Fruit fly (Drosophila melanogaster): ENCODE results near the gene GckIII.

Gene GckIII

DNA sequence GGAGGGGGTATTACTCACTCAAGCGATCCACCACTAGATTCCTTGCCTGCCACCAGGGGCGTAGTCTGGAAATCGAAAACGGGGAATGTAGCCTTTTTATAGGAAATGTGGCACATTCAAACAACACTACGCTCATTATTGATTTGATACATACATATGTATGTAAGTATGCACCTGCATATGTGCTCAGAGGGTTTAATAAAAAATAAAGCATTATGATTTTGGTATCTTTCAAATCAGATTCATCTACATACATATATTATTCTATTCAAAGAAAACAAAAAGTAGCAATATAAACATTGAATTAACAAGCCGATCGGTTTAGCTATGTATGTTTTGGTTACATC is 28.4 kb upstream of the GckIII start (continued):
- peak; percentile 1 for TF ChIP-seq Hr39 (GFP tag; optimal IDR thresholded peaks at IDR 0.05)

DNA sequence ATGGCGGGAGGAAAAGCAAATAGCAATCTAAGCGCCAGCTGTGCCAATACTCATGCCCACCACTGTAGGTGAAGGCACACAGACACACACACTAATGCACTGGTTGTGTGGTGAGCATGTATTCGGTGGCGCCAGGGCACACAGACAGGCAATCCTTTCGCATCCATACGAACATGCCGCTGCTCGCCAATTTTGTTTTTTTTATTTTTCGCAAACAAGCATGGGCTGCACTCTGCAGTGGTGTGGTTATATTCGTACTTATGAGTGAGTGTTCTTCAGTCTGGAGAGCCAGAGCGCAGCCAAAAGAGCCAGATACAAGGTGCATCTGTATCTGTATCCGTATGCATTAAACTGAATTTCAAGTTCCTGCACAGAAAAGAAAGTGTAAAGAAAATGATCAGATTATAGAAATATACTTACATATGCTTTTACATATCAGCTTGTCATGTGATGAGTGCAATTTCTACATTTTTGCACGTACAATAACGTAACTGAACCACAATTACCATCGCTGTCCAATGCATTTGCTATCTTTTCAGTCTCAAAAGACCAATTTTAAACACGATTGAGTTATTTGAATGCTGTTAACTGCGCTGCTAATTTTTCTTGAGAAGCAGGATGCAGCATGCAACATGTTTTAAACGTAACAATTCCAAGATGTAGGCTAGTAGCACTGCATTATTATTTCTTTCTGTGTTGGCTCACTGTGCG is 26.1 kb upstream of the GckIII start:
- TF ChIP-seq net (GFP tag; optimal IDR thresholded peaks at IDR 0.05) (peak; percentile 81), CG32006 (GFP tag; optimal IDR thresholded peaks at IDR 0.05) (peak; percentile 98), Met (GFP tag; optimal IDR thresholded peaks at IDR 0.05) (peak; percentile 67), CG11294 (GFP tag; IDR thresholded peaks at IDR 0.05) (peak; percentile 41), CG3919 (GFP tag; optimal IDR thresholded peaks at IDR 0.05) (peak; percentile 88), CG7368 (GFP tag; optimal IDR thresholded peaks at IDR 0.05) (peak; percentile 77), esn (GFP tag; optimal IDR thresholded peaks at IDR 0.05) (peak; percentile 82), Lpt (GFP tag; optimal IDR thresholded peaks at IDR 0.05) (peak; percentile 80), dsx (GFP tag; optimal IDR thresholded peaks at IDR 0.05; ENCODE audit: poor library complexity, severe bottlenecking) (peak; percentile 69), fd85E (GFP tag; optimal IDR thresholded peaks at IDR 0.05) (peak; percentile 26), CG8319 (GFP tag; optimal IDR thresholded peaks at IDR 0.05) (peak; percentile 83), pdm3 (GFP tag; optimal IDR thresholded peaks at IDR 0.05) (peak; percentile 90), lz (GFP tag; optimal IDR thresholded peaks at IDR 0.05) (peak; percentile 78), Eip93F (GFP tag; optimal IDR thresholded peaks at IDR 0.05) (no peak), Sox14 (GFP tag; optimal IDR thresholded peaks at IDR 0.05) (peak; percentile 91), topi (GFP tag; optimal IDR thresholded peaks at IDR 0.05) (peak; percentile 81), CG6792 (GFP tag; optimal IDR thresholded peaks at IDR 0.05) (peak; percentile 88), CG34406 (GFP tag; optimal IDR thresholded peaks at IDR 0.05) (peak; percentile 85), CG11902 (GFP tag; optimal IDR thresholded peaks at IDR 0.05) (peak; percentile 80), CG15336 (GFP tag; IDR thresholded peaks at IDR 0.05) (peak; percentile 81), CG11762 (GFP tag; optimal IDR thresholded peaks at IDR 0.05; ENCODE audit: insufficient read depth) (peak; percentile 83), CG3032 (tag; optimal IDR thresholded peaks at IDR 0.05) (peak; percentile 82), CG16779 (tag; optimal IDR thresholded peaks at IDR 0.05) (peak; percentile 75), CG8632 (GFP tag; optimal IDR thresholded peaks at IDR 0.05) (peak; percentile 89), Hr39 (GFP tag; optimal IDR thresholded peaks at IDR 0.05) (peak; percentile 86), eg (GFP tag; IDR thresholded peaks at IDR 0.05) (peak; percentile 45), Eip75B (GFP tag; optimal IDR thresholded peaks at IDR 0.05) (peak; percentile 85), CG8119 (GFP tag; IDR thresholded peaks at IDR 0.05) (peak; percentile 91), Blimp-1 (GFP tag; optimal IDR thresholded peaks at IDR 0.05) (peak; percentile 31), Ets96B (tag; optimal IDR thresholded peaks at IDR 0.05) (peak; percentile 83), CG6276 (GFP tag; optimal IDR thresholded peaks at IDR 0.05) (peak; percentile 89), CG10631 (GFP tag; optimal IDR thresholded peaks at IDR 0.05) (peak; percentile 90), spab (GFP tag; optimal IDR thresholded peaks at IDR 0.05) (peak; percentile 87), Ets21C (GFP tag; optimal IDR thresholded peaks at IDR 0.05) (peak; percentile 77), Smox (GFP tag; optimal IDR thresholded peaks at IDR 0.05) (peak; percentile 74), OdsH (GFP tag; optimal IDR thresholded peaks at IDR 0.05) (peak; percentile 91), CG10669 (GFP tag; optimal IDR thresholded peaks at IDR 0.05) (peak; percentile 86), CG6808 (GFP tag; optimal IDR thresholded peaks at IDR 0.05) (peak; percentile 85), Sox15 (GFP tag; optimal IDR thresholded peaks at IDR 0.05) (peak; percentile 92), Eip78C (GFP tag) (peak; percentile 97), CG4318 (GFP tag; optimal IDR thresholded peaks at IDR 0.05) (peak; percentile 94), Hr4 (GFP tag; optimal IDR thresholded peaks at IDR 0.05) (peak; percentile 93), salr (GFP tag; optimal IDR thresholded peaks at IDR 0.05) (peak; percentile 74 to 95), svp (GFP tag) (peak; percentile 95), CG6854 (GFP tag; optimal IDR thresholded peaks at IDR 0.05) (peak; percentile 25), acj6 (GFP tag; optimal IDR thresholded peaks at IDR 0.05) (peak; percentile 87), dac (GFP tag; optimal IDR thresholded peaks at IDR 0.05) (peak; percentile 90), fkh (GFP tag; optimal IDR thresholded peaks at IDR 0.05) (peak; percentile 32), vri (GFP tag; optimal IDR thresholded peaks at IDR 0.05) (peak; percentile 72)

All from whole organism, prepupa.